Worm (Caenorhabditis elegans): ENCODE measurements around the gene H03G16.1.

- TF ChIP-seq nhr-76 (tag; optimal IDR thresholded peaks at IDR 0.05) (no peak), mep-1 (tag; optimal IDR thresholded peaks at IDR 0.05) (no peak), pha-4 (tag; optimal IDR thresholded peaks at IDR 0.05) (no peak), lsy-2 (tag; optimal IDR thresholded peaks at IDR 0.05) (no peak)
Observed at ce11 chrX:15027997-15028396, 25.7 kb upstream of the H03G16.1 start.

Measured in whole organism, mixed stage, embryonic.